Worm (Caenorhabditis elegans) whole organism, L4 larva: ENCODE measurements around the gene T06E6.1.

ENCODE experiments used
- fkh-10 ChIP-seq: fragments of 150-350 bp; optimal IDR thresholded peaks from 2 replicates; lab custom pipeline; 2014; ENCODE audit warnings: missing biosample characterization, missing genetic modification reagents, missing genetic modification characterization
- nhr-76 ChIP-seq: fragments of 150-350 bp; optimal IDR thresholded peaks from 2 replicates; lab custom pipeline; 2014; ENCODE audit warnings: missing biosample characterization, missing genetic modification characterization
- unc-130 ChIP-seq: sonication (generic microtip); optimal IDR thresholded peaks from 2 replicates; lab custom pipeline; 2016; ENCODE audit warnings: missing genetic modification reagents, missing genetic modification characterization, missing compliant biosample characterization

- no peak for TF ChIP-seq unc-130 (GFP tag; lab: Kevin White, UChicago)
- no peak for TF ChIP-seq nhr-76 (tag; lab: Kevin White, UChicago)
- no peak for TF ChIP-seq fkh-10 (GFP tag; lab: Kevin White, UChicago)
These were observed 5.1 kb upstream of the T06E6.1 start, which contains the start of the genes T06E6.15 and sri-7 for ce11 chrV:15399691-15400377.
